Worm (Caenorhabditis elegans): ENCODE data around the gene R08A2.1.

R08A2.1 gene

ce11 chrV:14696604-14697307 is 22.6 kb downstream of the R08A2.1 start, which contains the start of gene unc-112 (continued):
- TF ChIP-seq ama-1 (optimal IDR thresholded peaks at IDR 0.05) (no peak), ama-1 (GFP tag; optimal IDR thresholded peaks at IDR 0.05) (no peak), F22D6.2 (tag; optimal IDR thresholded peaks at IDR 0.05) (no peak), pbrm-1 (GFP tag; IDR thresholded peaks at IDR 0.05) (0 out of 2 replicates have a peak, but pooled peaks have one; percentile 24), hmg-1.2 (GFP tag; IDR thresholded peaks at IDR 0.05) (peak; percentile 86), B0261.1 (tag; optimal IDR thresholded peaks at IDR 0.05) (no peak), C06A6.2 (GFP tag; conservative IDR thresholded peaks at IDR 0.05) (no peak), cebp-1 (GFP tag; IDR thresholded peaks at IDR 0.05) (no peak), cebp-1 (tag; optimal IDR thresholded peaks at IDR 0.05) (peak; percentile 73), K12H6.12 (tag; optimal IDR thresholded peaks at IDR 0.05) (peak; percentile 84), egrh-3 (GFP tag; IDR thresholded peaks at IDR 0.05) (peak; percentile 51; the same call in 1 of the 2 replicates), efl-1 (GFP tag; optimal IDR thresholded peaks at IDR 0.05) (peak; percentile 15), mcd-1 (GFP tag; IDR thresholded peaks at IDR 0.05) (peak; percentile 76), madf-3 (GFP tag; IDR thresholded peaks at IDR 0.05) (0 out of 2 replicates have a peak, but pooled peaks have one; percentile 12), ets-4 (GFP tag; optimal IDR thresholded peaks at IDR 0.05) (peak; percentile 50), Y53G8AR.9 (GFP tag; conservative IDR thresholded peaks at IDR 0.05) (no peak), B0336.3 (GFP tag; IDR thresholded peaks at IDR 0.05) (peak; percentile 61; the same call in 1 of the 2 replicates), ekl-4 (GFP tag; IDR thresholded peaks at IDR 0.05) (no peak), lin-26 (GFP tag; IDR thresholded peaks at IDR 0.05) (no peak), lin-35 (GFP tag; optimal IDR thresholded peaks at IDR 0.05) (peak in 1 of 3 experiments; percentile 33), dox-1 (GFP tag; IDR thresholded peaks at IDR 0.05) (peak; percentile 90)

ce11 chrV:14695713-14696112 is 23.7 kb downstream of the R08A2.1 start:
- TF ChIP-seq cebp-1 (GFP tag; IDR thresholded peaks at IDR 0.05) (no peak), cebp-1 (tag; optimal IDR thresholded peaks at IDR 0.05) (peak; percentile 57), F57A8.1 (GFP tag; optimal IDR thresholded peaks at IDR 0.05) (no peak), C17E4.6 (GFP tag; IDR thresholded peaks at IDR 0.05) (no peak)

ce11 chrV:14689060-14689750 is 30.2 kb downstream of the R08A2.1 start, which contains the start of gene gasr-8:
Gene gasr-8, plus strand, starts transcription at chrV:14689110.
- TF ChIP-seq snpc-4 (GFP tag; optimal IDR thresholded peaks at IDR 0.05) (no peak), snpc-4 (tag; optimal IDR thresholded peaks at IDR 0.05) (peak in 2 of 4 experiments; percentile 27 to 34), pha-4 (tag; optimal IDR thresholded peaks at IDR 0.05) (no peak), sea-2 (GFP tag; IDR thresholded peaks at IDR 0.05) (no peak), snpc-3.4 (tag; optimal IDR thresholded peaks at IDR 0.05) (peak; percentile 29), atf-7 (tag; optimal IDR thresholded peaks at IDR 0.05) (no peak), lin-26 (GFP tag; IDR thresholded peaks at IDR 0.05) (peak; percentile 80), zfh-2 (GFP tag; conservative IDR thresholded peaks at IDR 0.05) (no peak), unc-130 (GFP tag; optimal IDR thresholded peaks at IDR 0.05) (peak; percentile 8), B0336.3 (GFP tag; IDR thresholded peaks at IDR 0.05) (no peak), tbp1 (GFP tag; optimal IDR thresholded peaks at IDR 0.05) (peak; percentile 90), F57A8.1 (GFP tag; optimal IDR thresholded peaks at IDR 0.05) (no peak), D2030.7 (GFP tag; IDR thresholded peaks at IDR 0.05) (peak; percentile 63), nfyb-1 (GFP tag; IDR thresholded peaks at IDR 0.05) (peak; percentile 76), madf-6 (GFP tag; IDR thresholded peaks at IDR 0.05) (peak; percentile 66), Y95B8A.8 (GFP tag; IDR thresholded peaks at IDR 0.05) (no peak), dox-1 (GFP tag; IDR thresholded peaks at IDR 0.05) (peak; percentile 45; the same call in 1 of the 2 replicates), ztf-25 (GFP tag; IDR thresholded peaks at IDR 0.05) (no peak), B0261.1 (tag; optimal IDR thresholded peaks at IDR 0.05) (peak; percentile 85), lin-54 (GFP tag; optimal IDR thresholded peaks at IDR 0.05) (peak; percentile 26), madf-8 (GFP tag; conservative IDR thresholded peaks at IDR 0.05) (peak; percentile 66), mcd-1 (GFP tag; IDR thresholded peaks at IDR 0.05) (peak; percentile 15; the same call in 1 of the 2 replicates), rpc-1 (optimal IDR thresholded peaks at IDR 0.05) (peak; percentile 66), rpc-1 (tag; optimal IDR thresholded peaks at IDR 0.05) (peak; percentile 82), F23B12.7 (tag; optimal IDR thresholded peaks at IDR 0.05; ENCODE audit: insufficient read depth) (peak; percentile 48), nhr-90 (tag; optimal IDR thresholded peaks at IDR 0.05) (peak; percentile 32), bed-2 (GFP tag; IDR thresholded peaks at IDR 0.05) (no peak)

Data from whole organism, young adult.